Fruit fly (Drosophila melanogaster) whole organism, embryonic: ENCODE measurements around the gene CG14695.

Experiments
- ATbp ChIP-seq: fragments of 200-800 bp; sonication (Bioruptor generic); optimal IDR thresholded peaks from 2 replicates; lab custom pipeline; 2017; ENCODE audit warnings: missing biosample characterization, mild to moderate bottlenecking, missing genetic modification characterization, missing genetic modification reagents
- B-H2 ChIP-seq: fragments of 200-800 bp; sonication (Bioruptor generic); optimal IDR thresholded peaks from 2 replicates; lab custom pipeline; 2018; ENCODE audit warnings: missing biosample characterization, mild to moderate bottlenecking, missing genetic modification characterization
- Bdp1 ChIP-seq: fragments of 200-800 bp; sonication (Bioruptor generic); optimal IDR thresholded peaks from 3 replicates; lab custom pipeline; 2016; ENCODE audit warnings: missing biosample characterization, missing genetic modification characterization
- Bgb ChIP-seq: fragments of 200-800 bp; sonication (Bioruptor generic); IDR thresholded peaks from 2 replicates; pipeline ENCODE4 v1.3.6; 2022; ENCODE audit warnings: missing biosample characterization, missing genetic modification characterization; ENCODE audit not compliant: partially characterized antibody
- CG10147 ChIP-seq: fragments of 200-800 bp; sonication (Bioruptor generic); optimal IDR thresholded peaks from 2 replicates; lab custom pipeline; 2019; ENCODE audit warnings: missing biosample characterization, mild to moderate bottlenecking, missing genetic modification characterization, moderate library complexity
- CG10209 ChIP-seq: fragments of 200-800 bp; sonication (Bioruptor generic); optimal IDR thresholded peaks from 3 replicates; lab custom pipeline; 2017; ENCODE audit warnings: missing biosample characterization, mild to moderate bottlenecking, missing genetic modification characterization, missing genetic modification reagents
- CG10366 ChIP-seq: fragments of 200-800 bp; sonication (Bioruptor generic); IDR thresholded peaks from 2 replicates; pipeline ENCODE4 v1.3.6; 2022; ENCODE audit warnings: missing biosample characterization, missing genetic modification characterization
- CG10462 ChIP-seq: fragments of 200-800 bp; sonication (Bioruptor generic); optimal IDR thresholded peaks from 2 replicates; lab custom pipeline; 2016; ENCODE audit warnings: missing biosample characterization, missing genetic modification characterization
- CG11560 ChIP-seq: fragments of 200-800 bp; sonication (Bioruptor generic); IDR thresholded peaks from 3 replicates; pipeline ENCODE4 v1.3.6; 2022; ENCODE audit warnings: missing biosample characterization, missing genetic modification characterization
- CG12744 ChIP-seq: fragments of 200-800 bp; sonication (Bioruptor generic); optimal IDR thresholded peaks from 2 replicates; lab custom pipeline; 2016; ENCODE audit warnings: missing biosample characterization, missing genetic modification characterization
- CG14667 ChIP-seq: fragments of 200-800 bp; sonication (Bioruptor generic); IDR thresholded peaks from 2 replicates; pipeline ENCODE4 v1.3.6; 2022; ENCODE audit warnings: missing biosample characterization, missing genetic modification characterization
- CG16815 ChIP-seq: fragments of 200-800 bp; sonication (Bioruptor generic); optimal IDR thresholded peaks from 3 replicates; lab custom pipeline; 2017; ENCODE audit warnings: missing biosample characterization, mild to moderate bottlenecking, missing genetic modification characterization
- CG2202 ChIP-seq: fragments of 200-800 bp; sonication (Bioruptor generic); optimal IDR thresholded peaks from 2 replicates; lab custom pipeline; 2018; ENCODE audit warnings: missing biosample characterization, mild to moderate bottlenecking, missing genetic modification characterization
- CG31441 ChIP-seq: fragments of 200-800 bp; sonication (Bioruptor generic); IDR thresholded peaks from 2 replicates; pipeline ENCODE4 v1.3.6; 2022; ENCODE audit warnings: missing biosample characterization, missing genetic modification characterization
- CG3407 ChIP-seq: fragments of 200-800 bp; sonication (Bioruptor generic); optimal IDR thresholded peaks from 2 replicates; lab custom pipeline; 2018; ENCODE audit warnings: missing biosample characterization, mild to moderate bottlenecking, missing genetic modification characterization
- CG4854 ChIP-seq: fragments of 200-800 bp; sonication (Bioruptor generic); optimal IDR thresholded peaks from 2 replicates; lab custom pipeline; 2016; ENCODE audit warnings: missing biosample characterization, missing genetic modification characterization, inconsistent platforms
- CG8290 ChIP-seq, 3 experiments: fragments of 200-800 bp; sonication (Bioruptor generic); optimal IDR thresholded peaks; 2 replicates each; lab custom pipeline; 2016 to 2019; ENCODE audit warnings: missing biosample characterization in 3 of 3, missing genetic modification characterization in 3 of 3, mild to moderate bottlenecking in 2 of 3, moderate library complexity in 1 of 3
- CG8924 ChIP-seq: fragments of 200-800 bp; optimal IDR thresholded peaks from 3 replicates; lab custom pipeline; 2019; ENCODE audit warnings: missing biosample characterization, mild to moderate bottlenecking, missing genetic modification characterization, moderate library complexity
- CG9932 ChIP-seq: fragments of 200-800 bp; sonication (Bioruptor generic); IDR thresholded peaks from 2 replicates; pipeline ENCODE4 v1.3.6; 2022; ENCODE audit warnings: missing biosample characterization, missing genetic modification characterization
- Dad ChIP-seq: fragments of 200-800 bp; sonication (Bioruptor generic); optimal IDR thresholded peaks from 3 replicates; lab custom pipeline; 2016; ENCODE audit warnings: missing biosample characterization, missing genetic modification characterization
- Dll ChIP-seq: fragments of 200-800 bp; sonication (Bioruptor generic); IDR thresholded peaks from 4 replicates; pipeline ENCODE4 v1.3.6; 2022; ENCODE audit warnings: missing biosample characterization, missing genetic modification characterization; ENCODE audit not compliant: partially characterized antibody
- Ets65A ChIP-seq: fragments of 200-800 bp; sonication (Bioruptor generic); peaks from one replicate; lab custom pipeline; 2016; ENCODE audit warnings: missing biosample characterization, missing genetic modification characterization
- HHEX ChIP-seq: fragments of 200-800 bp; sonication (Bioruptor generic); optimal IDR thresholded peaks from 3 replicates; lab custom pipeline; 2017; ENCODE audit warnings: missing biosample characterization, mild to moderate bottlenecking, missing genetic modification characterization, missing genetic modification reagents
- Hmx ChIP-seq: fragments of 200-800 bp; sonication (Bioruptor generic); optimal IDR thresholded peaks from 2 replicates; lab custom pipeline; 2016; ENCODE audit warnings: missing biosample characterization, missing genetic modification characterization
- MBD-R2 ChIP-seq: fragments of 200-800 bp; sonication (Bioruptor generic); IDR thresholded peaks from 2 replicates; pipeline ENCODE4 v1.3.6; 2022; ENCODE audit warnings: missing biosample characterization, missing genetic modification characterization
- MTF-1 ChIP-seq: fragments of 200-800 bp; sonication (Bioruptor generic); optimal IDR thresholded peaks from 2 replicates; lab custom pipeline; 2018; ENCODE audit warnings: missing biosample characterization, mild to moderate bottlenecking, missing genetic modification characterization, borderline replicate concordance
- Neu2 ChIP-seq: fragments of 200-800 bp; sonication (Bioruptor generic); optimal IDR thresholded peaks from 3 replicates; lab custom pipeline; 2016; ENCODE audit warnings: missing biosample characterization, missing genetic modification characterization, borderline replicate concordance
- Poxn ChIP-seq: fragments of 200-800 bp; sonication (Bioruptor generic); IDR thresholded peaks from 2 replicates; pipeline ENCODE4 v1.3.6; 2022; ENCODE audit warnings: missing biosample characterization, missing genetic modification characterization
- Scr ChIP-seq: fragments of 200-800 bp; sonication (Bioruptor generic); IDR thresholded peaks from 2 replicates; pipeline ENCODE4 v1.3.6; 2022; ENCODE audit warnings: missing biosample characterization, missing genetic modification characterization; ENCODE audit not compliant: partially characterized antibody
- Side ChIP-seq: fragments of 200-800 bp; sonication (Bioruptor generic); optimal IDR thresholded peaks from 2 replicates; lab custom pipeline; 2016; ENCODE audit warnings: missing biosample characterization, missing genetic modification characterization
- Sox102F ChIP-seq: fragments of 200-800 bp; sonication (Bioruptor generic); optimal IDR thresholded peaks from 2 replicates; lab custom pipeline; 2018; ENCODE audit warnings: missing biosample characterization, mild to moderate bottlenecking, missing genetic modification characterization, moderate library complexity
- Spps ChIP-seq: fragments of 200-800 bp; sonication (Bioruptor generic); optimal IDR thresholded peaks from 2 replicates; lab custom pipeline; 2018; ENCODE audit warnings: missing biosample characterization, mild to moderate bottlenecking, missing genetic modification characterization
- Trl ChIP-seq, 3 experiments: fragments of >200 bp in 2 of 3; fragments of 200-800 bp in 1 of 3; sonication (Bioruptor generic) in 1 of 3; optimal IDR thresholded peaks; 2 replicates in 1 of 3; 3 replicates in 2 of 3; lab custom pipeline; 2016 to 2017; ENCODE audit warnings: missing biosample characterization in 1 of 3, missing genetic modification characterization in 1 of 3
- ci ChIP-seq: fragments of 200-800 bp; sonication (Bioruptor generic); IDR thresholded peaks from 3 replicates; pipeline ENCODE4 v1.3.6; 2022; ENCODE audit warnings: missing biosample characterization, missing genetic modification characterization
- crol ChIP-seq: fragments of 200-800 bp; sonication (Bioruptor generic); IDR thresholded peaks from 2 replicates; pipeline ENCODE4 v1.3.6; 2022; ENCODE audit warnings: missing biosample characterization, missing genetic modification characterization
- crp ChIP-seq, 2 experiments: fragments of 200-800 bp; sonication (Bioruptor generic); optimal IDR thresholded peaks; 2 replicates in 1 of 2; 3 replicates in 1 of 2; lab custom pipeline; 2017; ENCODE audit warnings: missing biosample characterization in 2 of 2, missing genetic modification characterization in 2 of 2, mild to moderate bottlenecking in 1 of 2, moderate library complexity in 1 of 2
- dmrt11E ChIP-seq: fragments of 200-800 bp; sonication (Bioruptor generic); optimal IDR thresholded peaks from 3 replicates; lab custom pipeline; 2018; ENCODE audit warnings: missing biosample characterization, mild to moderate bottlenecking, missing genetic modification characterization, moderate library complexity
- dmrt99B ChIP-seq: fragments of 200-800 bp; sonication (Bioruptor generic); optimal IDR thresholded peaks from 2 replicates; lab custom pipeline; 2018; ENCODE audit warnings: missing biosample characterization, mild to moderate bottlenecking, missing genetic modification characterization, moderate library complexity
- dysf ChIP-seq: fragments of 200-800 bp; sonication (Bioruptor generic); IDR thresholded peaks from 3 replicates; pipeline ENCODE4 v1.3.6; 2022; ENCODE audit warnings: missing biosample characterization, missing genetic modification characterization
- lov ChIP-seq, 2 experiments: fragments of 200-800 bp in 1 of 2; fragments of >200 bp in 1 of 2; sonication (Bioruptor generic) in 1 of 2; IDR thresholded peaks in 1 of 2; optimal IDR thresholded peaks in 1 of 2; 2 replicates in 1 of 2; 3 replicates in 1 of 2; pipeline versions ENCODE4 v1.3.6 to Lab custom; 2017 to 2022; ENCODE audit warnings: missing biosample characterization in 1 of 2, missing genetic modification characterization in 1 of 2
- mirr ChIP-seq: fragments of 200-800 bp; sonication (Bioruptor generic); optimal IDR thresholded peaks from 3 replicates; lab custom pipeline; 2018; ENCODE audit warnings: missing biosample characterization, mild to moderate bottlenecking, missing genetic modification characterization
- pnt ChIP-seq: fragments of 200-800 bp; sonication (Bioruptor generic); optimal IDR thresholded peaks from 3 replicates; lab custom pipeline; 2016; ENCODE audit warnings: missing biosample characterization, missing genetic modification characterization
- repo ChIP-seq: fragments of 200-800 bp; sonication (Bioruptor generic); optimal IDR thresholded peaks from 2 replicates; lab custom pipeline; 2016; ENCODE audit warnings: missing biosample characterization, missing genetic modification characterization
- slbo ChIP-seq: fragments of 200-800 bp; sonication (Bioruptor generic); IDR thresholded peaks from 2 replicates; pipeline ENCODE4 v1.3.6; 2022; ENCODE audit warnings: missing biosample characterization, missing genetic modification characterization
- zfh2 ChIP-seq: fragments of 200-800 bp; sonication (Bioruptor generic); optimal IDR thresholded peaks from 2 replicates; lab custom pipeline; 2016; ENCODE audit warnings: missing biosample characterization, missing genetic modification characterization

The CG14695 gene

DNA sequence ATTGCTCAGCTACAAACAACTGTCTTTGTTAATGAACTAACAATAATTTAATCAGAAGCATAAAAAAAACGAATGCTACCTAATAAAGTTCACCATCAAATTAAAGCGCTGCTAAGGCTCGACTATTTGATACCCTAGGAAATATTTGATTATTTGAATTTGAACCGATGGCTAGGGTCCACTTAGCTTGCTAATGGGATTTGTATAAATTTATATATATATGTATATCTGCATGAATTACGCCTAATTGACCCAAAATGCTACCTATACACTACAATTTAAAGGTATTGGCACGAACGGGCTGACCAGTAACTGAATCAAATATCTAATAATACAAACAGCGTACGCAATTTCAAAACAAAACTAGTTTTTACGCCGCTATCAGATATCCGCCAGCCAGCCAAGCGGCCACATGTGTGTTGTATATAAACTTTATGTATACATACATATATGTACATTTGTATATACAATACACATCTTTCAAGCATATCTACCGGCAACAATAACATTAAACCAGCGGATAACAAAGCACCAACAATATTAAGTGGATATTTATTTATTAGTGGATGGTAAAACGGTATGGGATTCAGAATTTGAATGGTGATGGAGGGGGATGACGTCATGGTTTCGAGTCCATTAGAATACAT, 5.0 kb upstream of the CG14695 start (continued):
- TF ChIP-seq ATbp (GFP tag; lab: Kevin White, UChicago): peak; percentile 46
- no peak for TF ChIP-seq Spps
- TF ChIP-seq mirr (GFP tag; lab: Kevin White, UChicago): peak; percentile 59
- TF ChIP-seq Side: no peak
- no peak for TF ChIP-seq Neu2 (GFP tag; lab: Kevin White, UChicago)
- no peak for TF ChIP-seq Trl (optimal IDR thresholded peaks at IDR 0.05; lab: Kevin White, UChicago)
- TF ChIP-seq Trl (GFP tag; optimal IDR thresholded peaks at IDR 0.05; lab: Kevin White, UChicago): no peak

DNA sequence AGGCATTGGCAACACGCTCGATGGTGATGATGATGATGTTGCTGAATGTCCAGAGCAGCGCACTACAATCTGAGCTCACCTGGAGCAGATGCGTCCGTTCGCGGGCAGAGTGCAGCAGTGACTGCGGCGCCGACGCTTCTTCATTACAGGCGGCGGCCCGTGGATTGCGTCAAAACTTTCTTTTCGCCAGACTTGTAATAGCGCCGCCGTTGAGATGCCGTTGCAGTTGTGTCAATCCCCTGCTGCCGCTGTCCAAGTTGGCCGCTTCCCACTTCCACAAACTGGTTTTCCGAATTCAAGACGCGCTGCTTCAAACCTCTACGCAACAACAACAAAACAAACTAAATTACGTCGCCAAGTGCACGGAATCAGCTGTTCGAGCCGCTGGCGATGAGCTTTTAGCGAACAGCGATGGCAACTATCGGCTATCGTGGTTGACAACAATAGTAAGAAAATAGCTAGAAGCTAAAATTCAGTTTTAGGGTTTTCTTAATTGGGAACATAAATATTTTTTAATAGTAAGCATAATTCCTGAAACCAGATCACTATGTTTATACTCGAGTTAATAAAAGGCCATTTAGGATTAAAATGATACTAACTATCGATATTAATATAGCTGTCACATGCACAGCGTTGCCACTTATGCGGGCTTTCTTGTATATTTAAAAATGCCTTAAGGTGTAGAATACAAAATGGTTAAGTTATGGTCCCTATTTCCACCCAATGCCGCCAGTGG, 2.9 kb upstream of the CG14695 start, which contains the start of gene Tpc1:
TSS of gene Tpc1 (minus strand) at position 365 of the 736 bp plus-strand sequence.
- TF ChIP-seq CG14667 (no peak), CG10209 (GFP tag; lab: Kevin White, UChicago) (no peak), Hmx (GFP tag; lab: Kevin White, UChicago) (peak; percentile 9), MTF-1 (no peak), CG10366 (GFP tag; lab: Robert Waterston, UW) (no peak), slbo (peak; percentile 46; the same call in 1 of the 2 replicates), Bgb (peak; percentile 73), CG9932 (peak; percentile 72), HHEX (no peak), CG3407 (GFP tag; lab: Kevin White, UChicago) (no peak), dmrt99B (tag; lab: Kevin White, UChicago) (no peak), Dad (GFP tag; lab: Kevin White, UChicago) (peak; percentile 29), Dll (GFP tag; lab: Robert Waterston, UW) (peak; percentile 98), Scr (GFP tag; lab: Robert Waterston, UW) (peak; percentile 93), Sox102F (peak; percentile 35), Poxn (GFP tag; lab: Robert Waterston, UW) (no peak), zfh2 (GFP tag; lab: Kevin White, UChicago) (peak; percentile 41), CG31441 (GFP tag; lab: Robert Waterston, UW) (peak; percentile 23; the same call in 1 of the 2 replicates), CG10462 (GFP tag; lab: Kevin White, UChicago) (no peak), MBD-R2 (peak; percentile 93), dysf (no peak), Bdp1 (GFP tag; lab: Kevin White, UChicago) (peak; percentile 37), crol (peak; percentile 67), B-H2 (GFP tag; lab: Kevin White, UChicago) (peak; percentile 39), CG10147 (GFP tag; lab: Kevin White, UChicago) (peak; percentile 46), ci (peak; percentile 50; the same call in 1 of the 3 replicates), CG2202 (tag; lab: Kevin White, UChicago) (no peak), crp (GFP tag; optimal IDR thresholded peaks at IDR 0.05; lab: Kevin White, UChicago) (peak; percentile 85 to 97), CG16815 (GFP tag; lab: Kevin White, UChicago) (no peak), repo (GFP tag; lab: Kevin White, UChicago) (no peak), pnt (no peak), Ets65A (GFP tag; lab: Kevin White, UChicago) (peak; percentile 49), CG11560 (tag; lab: Robert Waterston, UW) (no peak), CG4854 (GFP tag; lab: Kevin White, UChicago) (peak; percentile 54), CG8924 (tag; lab: Kevin White, UChicago) (peak; percentile 10), lov (optimal IDR thresholded peaks at IDR 0.05; lab: Kevin White, UChicago) (no peak), lov (GFP tag; IDR thresholded peaks at IDR 0.05; lab: Robert Waterston, UW) (0 out of 3 replicates have a peak, but pooled peaks have one; percentile 22), CG8290 (GFP tag; optimal IDR thresholded peaks at IDR 0.05; lab: Kevin White, UChicago) (peak; percentile 30), CG8290 (tag; optimal IDR thresholded peaks at IDR 0.05; lab: Kevin White, UChicago) (no peak), dmrt11E (tag; lab: Kevin White, UChicago) (peak; percentile 30), CG12744 (GFP tag; lab: Kevin White, UChicago) (peak; percentile 3)
